Worm (Caenorhabditis elegans) whole organism, young adult: ENCODE data around the gene clec-153.

Source experiments
- B0261.1 ChIP-seq: sonication (generic microtip); optimal IDR thresholded peaks from 2 replicates; lab custom pipeline; 2016; ENCODE audit warnings: mild to moderate bottlenecking, missing genetic modification characterization, moderate library complexity, missing compliant biosample characterization
- B0336.3 ChIP-seq: fragments of 200-800 bp; sonication (Bioruptor generic); IDR thresholded peaks from 2 replicates; pipeline ENCODE4 v1.3.6; 2022; ENCODE audit warnings: missing genetic modification characterization, missing compliant biosample characterization
- F10E7.11 ChIP-seq: sonication (generic microtip); optimal IDR thresholded peaks from 2 replicates; lab custom pipeline; 2017; ENCODE audit warnings: mild to moderate bottlenecking, missing genetic modification characterization, moderate library complexity, missing compliant biosample characterization
- F23B12.7 ChIP-seq: sonication (generic microtip); optimal IDR thresholded peaks from 2 replicates; lab custom pipeline; 2017; ENCODE audit warnings: missing genetic modification characterization, mild to moderate bottlenecking, missing compliant biosample characterization, antibody characterized with exemption, moderate library complexity; ENCODE audit not compliant: insufficient read depth
- F33H1.4 ChIP-seq: fragments of 200-800 bp; sonication (Bioruptor generic); IDR thresholded peaks from 2 replicates; pipeline ENCODE4 v1.3.6; 2022; ENCODE audit warnings: missing genetic modification reagents, missing genetic modification characterization, missing compliant biosample characterization
- F49E8.2 ChIP-seq: sonication (generic microtip); optimal IDR thresholded peaks from 3 replicates; lab custom pipeline; 2017; ENCODE audit warnings: missing genetic modification characterization, mild to moderate bottlenecking, missing compliant biosample characterization, antibody characterized with exemption, moderate library complexity; ENCODE audit not compliant: insufficient read depth
- F55B11.4 ChIP-seq: sonication (generic microtip); optimal IDR thresholded peaks from 2 replicates; lab custom pipeline; 2016; ENCODE audit warnings: missing compliant biosample characterization, missing genetic modification characterization, borderline replicate concordance; ENCODE audit not compliant: insufficient read depth
- F57A8.1 ChIP-seq: fragments of 200-800 bp; sonication (Bioruptor generic); optimal IDR thresholded peaks from 2 replicates; lab custom pipeline; 2018; ENCODE audit warnings: mild to moderate bottlenecking, missing genetic modification characterization, moderate library complexity, missing compliant biosample characterization
- K11D2.4 ChIP-seq: fragments of 200-800 bp; sonication (Bioruptor generic); IDR thresholded peaks from 2 replicates; pipeline ENCODE4 v1.3.6; 2022; ENCODE audit warnings: missing genetic modification reagents, missing genetic modification characterization, missing compliant biosample characterization
- K12H6.12 ChIP-seq: fragments of 200-800 bp; sonication (Bioruptor generic); optimal IDR thresholded peaks from 2 replicates; lab custom pipeline; 2018; ENCODE audit warnings: mild to moderate bottlenecking, missing genetic modification characterization, missing compliant biosample characterization
- T26A5.8 ChIP-seq: sonication (generic microtip); optimal IDR thresholded peaks from 2 replicates; lab custom pipeline; 2016; ENCODE audit warnings: missing genetic modification characterization, missing compliant biosample characterization
- Y53G8AR.9 ChIP-seq: fragments of 200-800 bp; sonication (Bioruptor generic); conservative IDR thresholded peaks from 2 replicates; pipeline ENCODE4 v1.3.6; 2022; ENCODE audit warnings: missing genetic modification reagents, missing genetic modification characterization, missing compliant biosample characterization
- Y56A3A.18 ChIP-seq: fragments of 200-800 bp; sonication (Bioruptor generic); IDR thresholded peaks from 2 replicates; pipeline ENCODE4 v1.3.6; 2022; ENCODE audit warnings: missing genetic modification reagents, missing genetic modification characterization, missing compliant biosample characterization
- Y67H2A.10 ChIP-seq: fragments of 200-800 bp; sonication (Bioruptor generic); conservative IDR thresholded peaks from 2 replicates; pipeline ENCODE4 v1.3.6; 2022; ENCODE audit warnings: missing genetic modification reagents, missing genetic modification characterization, missing compliant biosample characterization
- ZK185.1 ChIP-seq: sonication (generic microtip); optimal IDR thresholded peaks from 2 replicates; lab custom pipeline; 2016; ENCODE audit warnings: mild to moderate bottlenecking, missing genetic modification characterization, missing compliant biosample characterization; ENCODE audit not compliant: poor library complexity, severe bottlenecking
- aptf-2 ChIP-seq: fragments of 200-800 bp; sonication (Bioruptor generic); conservative IDR thresholded peaks from 2 replicates; pipeline ENCODE4 v1.3.6; 2022; ENCODE audit warnings: missing genetic modification reagents, missing genetic modification characterization, missing compliant biosample characterization
- bed-1 ChIP-seq: fragments of 200-800 bp; sonication (Bioruptor generic); IDR thresholded peaks from 2 replicates; pipeline ENCODE4 v1.3.6; 2022; ENCODE audit warnings: missing genetic modification reagents, missing genetic modification characterization, missing compliant biosample characterization
- cebp-2 ChIP-seq: fragments of 200-800 bp; sonication (Bioruptor generic); IDR thresholded peaks from 2 replicates; pipeline ENCODE4 v1.3.6; 2022; ENCODE audit warnings: missing genetic modification characterization, missing compliant biosample characterization
- ceh-40 ChIP-seq: fragments of 200-800 bp; sonication (Bioruptor generic); IDR thresholded peaks from 2 replicates; pipeline ENCODE4 v1.3.6; 2022; ENCODE audit warnings: missing genetic modification characterization, missing compliant biosample characterization
- dox-1 ChIP-seq: fragments of 200-800 bp; sonication (Bioruptor generic); IDR thresholded peaks from 2 replicates; pipeline ENCODE4 v1.3.6; 2022; ENCODE audit warnings: missing genetic modification reagents, missing genetic modification characterization, missing compliant biosample characterization
- dpl-1 ChIP-seq: fragments of 150-350 bp; optimal IDR thresholded peaks from 2 replicates; lab custom pipeline; 2014; ENCODE audit warnings: missing biosample characterization, missing genetic modification reagents, missing genetic modification characterization
- hlh-26 ChIP-seq: fragments of 200-800 bp; sonication (Bioruptor generic); conservative IDR thresholded peaks from 2 replicates; pipeline ENCODE4 v1.3.6; 2022; ENCODE audit warnings: missing genetic modification reagents, missing genetic modification characterization, missing compliant biosample characterization
- hsf-1 ChIP-seq: fragments of 200-800 bp; sonication (Bioruptor generic); IDR thresholded peaks from 2 replicates; pipeline ENCODE4 v1.3.6; 2022; ENCODE audit warnings: missing genetic modification reagents, missing genetic modification characterization, missing compliant biosample characterization
- let-607 ChIP-seq, 2 experiments: fragments of 200-800 bp in 1 of 2; sonication (Bioruptor generic) in 1 of 2; sonication (generic microtip) in 1 of 2; optimal IDR thresholded peaks; 2 replicates each; lab custom pipeline; 2016 to 2018; ENCODE audit warnings: mild to moderate bottlenecking in 2 of 2, missing compliant biosample characterization in 2 of 2, missing genetic modification characterization in 2 of 2, moderate library complexity in 2 of 2, missing genotype in 1 of 2
- lin-26 ChIP-seq: fragments of 200-800 bp; sonication (Bioruptor generic); IDR thresholded peaks from 2 replicates; pipeline ENCODE4 v1.3.6; 2022; ENCODE audit warnings: missing genetic modification reagents, missing genetic modification characterization, missing compliant biosample characterization
- lin-40 ChIP-seq: sonication (generic microtip); optimal IDR thresholded peaks from 2 replicates; lab custom pipeline; 2016; ENCODE audit warnings: missing genetic modification characterization, mild to moderate bottlenecking, missing compliant biosample characterization, missing genotype, missing genetic modification reagents
- lir-1 ChIP-seq: fragments of 200-800 bp; sonication (Bioruptor generic); conservative IDR thresholded peaks from 2 replicates; pipeline ENCODE4 v1.3.6; 2022; ENCODE audit warnings: missing genetic modification reagents, missing genetic modification characterization, missing compliant biosample characterization
- lsy-27 ChIP-seq: sonication (generic microtip); optimal IDR thresholded peaks from 2 replicates; lab custom pipeline; 2017; ENCODE audit warnings: missing genetic modification characterization, mild to moderate bottlenecking, missing compliant biosample characterization, antibody characterized with exemption, missing genotype, borderline replicate concordance; ENCODE audit not compliant: insufficient read depth
- madf-10 ChIP-seq: sonication (generic microtip); optimal IDR thresholded peaks from 2 replicates; lab custom pipeline; 2016; ENCODE audit warnings: mild to moderate bottlenecking, missing genetic modification characterization, missing compliant biosample characterization
- madf-6 ChIP-seq: fragments of 200-800 bp; sonication (Bioruptor generic); IDR thresholded peaks from 2 replicates; pipeline ENCODE4 v1.3.6; 2022; ENCODE audit warnings: missing genetic modification reagents, missing genetic modification characterization, missing compliant biosample characterization
- mel-28 ChIP-seq: sonication (generic microtip); optimal IDR thresholded peaks from 2 replicates; lab custom pipeline; 2016; ENCODE audit warnings: borderline replicate concordance, mild to moderate bottlenecking, missing genetic modification characterization, missing compliant biosample characterization
- nfya-1 ChIP-seq: sonication (generic microtip); optimal IDR thresholded peaks from 2 replicates; lab custom pipeline; 2017; ENCODE audit warnings: antibody characterized with exemption, missing compliant biosample characterization, missing genetic modification characterization, borderline replicate concordance; ENCODE audit not compliant: insufficient read depth
- nfya-2 ChIP-seq: fragments of 200-800 bp; sonication (Bioruptor generic); IDR thresholded peaks from 2 replicates; pipeline ENCODE4 v1.3.6; 2022; ENCODE audit warnings: missing genetic modification reagents, missing genetic modification characterization, missing compliant biosample characterization
- nfyb-1 ChIP-seq: fragments of 200-800 bp; sonication (Bioruptor generic); IDR thresholded peaks from 2 replicates; pipeline ENCODE4 v1.3.6; 2022; ENCODE audit warnings: missing genetic modification reagents, missing genetic modification characterization, missing compliant biosample characterization
- nhr-179 ChIP-seq: sonication (generic microtip); optimal IDR thresholded peaks from 2 replicates; lab custom pipeline; 2016; ENCODE audit warnings: mild to moderate bottlenecking, missing genetic modification characterization, missing compliant biosample characterization
- pbrm-1 ChIP-seq: fragments of 200-800 bp; sonication (Bioruptor generic); IDR thresholded peaks from 2 replicates; pipeline ENCODE4 v1.3.6; 2022; ENCODE audit warnings: missing genetic modification reagents, missing genetic modification characterization, missing compliant biosample characterization
- repo-1 ChIP-seq: sonication (generic microtip); optimal IDR thresholded peaks from 2 replicates; lab custom pipeline; 2017; ENCODE audit warnings: mild to moderate bottlenecking, missing genetic modification characterization, missing compliant biosample characterization
- rpc-1 ChIP-seq, 2 experiments: fragments of 150-350 bp in 1 of 2; sonication (generic microtip) in 1 of 2; optimal IDR thresholded peaks; 2 replicates each; lab custom pipeline; 2014 to 2018; ENCODE audit warnings: missing biosample characterization in 1 of 2, missing genetic modification characterization in 1 of 2, missing genetic modification reagents in 1 of 2, missing genotype in 1 of 2
- snpc-1.1 ChIP-seq: sonication (generic microtip); optimal IDR thresholded peaks from 2 replicates; lab custom pipeline; 2017; ENCODE audit warnings: missing genetic modification characterization, mild to moderate bottlenecking, missing compliant biosample characterization, antibody characterized with exemption, moderate library complexity, missing genotype, missing genetic modification reagents; ENCODE audit not compliant: insufficient read depth
- snpc-3.4 ChIP-seq: sonication (generic microtip); optimal IDR thresholded peaks from 2 replicates; lab custom pipeline; 2017; ENCODE audit warnings: missing genetic modification characterization, mild to moderate bottlenecking, missing compliant biosample characterization, antibody characterized with exemption, moderate library complexity, missing genotype, missing genetic modification reagents
- tbp1 ChIP-seq: fragments of 200-800 bp; sonication (Bioruptor generic); optimal IDR thresholded peaks from 2 replicates; lab custom pipeline; 2018; ENCODE audit warnings: mild to moderate bottlenecking, missing genetic modification characterization, missing compliant biosample characterization
- tbx-9 ChIP-seq: sonication (generic microtip); optimal IDR thresholded peaks from 2 replicates; lab custom pipeline; 2016; ENCODE audit warnings: borderline replicate concordance, missing genetic modification characterization, inconsistent platforms, missing compliant biosample characterization
- xnd-1 ChIP-seq: sonication (generic microtip); optimal IDR thresholded peaks from 2 replicates; lab custom pipeline; 2016; ENCODE audit warnings: missing genotype, missing genetic modification reagents, missing genetic modification characterization, missing compliant biosample characterization
- zfh-2 ChIP-seq: fragments of 200-800 bp; sonication (Bioruptor generic); conservative IDR thresholded peaks from 2 replicates; pipeline ENCODE4 v1.3.6; 2022; ENCODE audit warnings: missing genetic modification reagents, missing genetic modification characterization, missing compliant biosample characterization
- ztf-18 ChIP-seq: sonication (generic microtip); optimal IDR thresholded peaks from 2 replicates; lab custom pipeline; 2016; ENCODE audit warnings: missing genotype, mild to moderate bottlenecking, missing genetic modification characterization, missing compliant biosample characterization
- ztf-3 ChIP-seq: fragments of 200-800 bp; sonication (Bioruptor generic); optimal IDR thresholded peaks from 2 replicates; lab custom pipeline; 2018; ENCODE audit warnings: mild to moderate bottlenecking, missing genetic modification characterization, missing compliant biosample characterization

Gene clec-153

DNA sequence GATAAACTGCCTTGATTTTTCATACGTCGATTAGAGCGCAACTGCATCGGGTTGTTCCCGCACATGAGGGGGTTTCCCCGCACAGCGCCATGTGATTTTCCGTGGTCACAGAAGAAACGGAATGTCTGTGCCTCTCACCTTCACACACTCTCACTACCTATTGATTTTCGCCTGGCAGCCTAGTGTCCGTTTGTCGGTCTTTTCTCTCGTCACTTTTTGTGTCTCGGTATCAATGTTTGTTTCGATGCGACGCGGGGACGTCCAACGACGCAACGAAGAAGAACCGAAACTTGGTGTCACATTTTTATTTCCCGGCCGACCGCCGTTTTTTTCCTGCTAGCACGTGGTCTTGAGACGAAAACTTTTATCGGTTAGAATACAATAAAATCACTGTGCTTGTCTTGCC is 14.3 kb downstream of the clec-153 start (continued):
- TF ChIP-seq F57A8.1 (GFP tag; lab: Kevin White, UChicago) (no peak), lsy-27 (tag; lab: Kevin White, UChicago) (no peak), lir-1 (GFP tag; lab: Robert Waterston, UW) (peak; percentile 71; the same call in 1 of the 2 replicates), repo-1 (tag; lab: Kevin White, UChicago) (peak; percentile 61), snpc-3.4 (tag; lab: Kevin White, UChicago) (no peak), nhr-179 (no peak), tbx-9 (tag; lab: Kevin White, UChicago) (no peak), F55B11.4 (no peak), B0336.3 (peak; percentile 93), F10E7.11 (tag; lab: Kevin White, UChicago) (no peak), aptf-2 (GFP tag; lab: Robert Waterston, UW) (no peak), Y53G8AR.9 (GFP tag; lab: Robert Waterston, UW) (peak; percentile 53; the same call in 1 of the 2 replicates), nfyb-1 (GFP tag; lab: Robert Waterston, UW) (peak; percentile 93), rpc-1 (optimal IDR thresholded peaks at IDR 0.05; lab: Kevin White, UChicago) (no peak), rpc-1 (tag; optimal IDR thresholded peaks at IDR 0.05; lab: Kevin White, UChicago) (no peak), tbp1 (GFP tag; lab: Kevin White, UChicago) (peak; percentile 70), ceh-40 (no peak), lin-26 (GFP tag; lab: Robert Waterston, UW) (peak; percentile 48; the same call in 1 of the 2 replicates), madf-10 (peak; percentile 91), dpl-1 (GFP tag; lab: Kevin White, UChicago) (no peak), zfh-2 (GFP tag; lab: Robert Waterston, UW) (peak; percentile 95), cebp-2 (GFP tag; lab: Robert Waterston, UW) (no peak), madf-6 (GFP tag; lab: Robert Waterston, UW) (no peak), T26A5.8 (no peak), K12H6.12 (tag; lab: Kevin White, UChicago) (peak; percentile 94), hsf-1 (0 out of 2 replicates have a peak, but pooled peaks have one; percentile 35), ZK185.1 (tag; lab: Kevin White, UChicago) (peak; percentile 87), F33H1.4 (GFP tag; lab: Robert Waterston, UW) (no peak), pbrm-1 (GFP tag; lab: Robert Waterston, UW) (peak; percentile 79; the same call in 1 of the 2 replicates), Y56A3A.18 (peak; percentile 57; the same call in 1 of the 2 replicates), dox-1 (peak; percentile 74), mel-28 (tag; lab: Kevin White, UChicago) (no peak), F49E8.2 (no peak), snpc-1.1 (no peak), F23B12.7 (tag; lab: Kevin White, UChicago) (peak; percentile 17), nfya-1 (tag; lab: Kevin White, UChicago) (no peak), let-607 (tag; optimal IDR thresholded peaks at IDR 0.05; lab: Kevin White, UChicago) (peak; percentile 81 to 89), lin-40 (peak; percentile 91), B0261.1 (tag; lab: Kevin White, UChicago) (no peak), nfya-2 (GFP tag; lab: Robert Waterston, UW) (no peak), xnd-1 (tag; lab: Kevin White, UChicago) (no peak), hlh-26 (no peak), Y67H2A.10 (GFP tag; lab: Robert Waterston, UW) (peak; percentile 62; the same call in 1 of the 2 replicates), ztf-18 (tag; lab: Kevin White, UChicago) (peak; percentile 65), ztf-3 (GFP tag; lab: Kevin White, UChicago) (peak; percentile 56), bed-1 (GFP tag; lab: Robert Waterston, UW) (no peak), K11D2.4 (GFP tag; lab: Robert Waterston, UW) (peak; percentile 82)
